Worm (Caenorhabditis elegans) whole organism, L1 larva: ENCODE measurements around the gene lrch-1.

Source experiments
- ceh-82 ChIP-seq, 3 experiments: fragments of 150-350 bp in 1 of 3; sonication (generic microtip) in 2 of 3; optimal IDR thresholded peaks; 2 replicates each; lab custom pipeline; 2014 to 2017; ENCODE audit warnings: missing biosample characterization in 3 of 3, missing genetic modification characterization in 3 of 3
- lin-13 ChIP-seq: fragments of 150-350 bp; optimal IDR thresholded peaks from 2 replicates; lab custom pipeline; 2014; ENCODE audit warnings: missing biosample characterization, missing genetic modification reagents, missing genetic modification characterization
- lin-39 ChIP-seq: fragments of 150-350 bp; optimal IDR thresholded peaks from 2 replicates; lab custom pipeline; 2014; ENCODE audit warnings: missing biosample characterization, missing genetic modification reagents, missing genetic modification characterization
- lsy-2 ChIP-seq, 2 experiments: fragments of 150-350 bp; optimal IDR thresholded peaks; 2 replicates each; lab custom pipeline; 2014; ENCODE audit warnings: missing biosample characterization in 2 of 2, missing genetic modification characterization in 2 of 2
- mdl-1 ChIP-seq, 2 experiments: fragments of 150-350 bp; optimal IDR thresholded peaks; 2 replicates each; lab custom pipeline; 2014 to 2017; ENCODE audit warnings: missing biosample characterization in 2 of 2, missing genetic modification characterization in 2 of 2, inconsistent platforms in 1 of 2
- nhr-12 ChIP-seq: sonication (generic microtip); optimal IDR thresholded peaks from 2 replicates; lab custom pipeline; 2017; ENCODE audit warnings: missing biosample characterization, missing genetic modification characterization
- skn-1 ChIP-seq: fragments of 150-350 bp; optimal IDR thresholded peaks from 2 replicates; lab custom pipeline; 2014; ENCODE audit warnings: missing biosample characterization, missing genetic modification characterization
- sptf-1 ChIP-seq: fragments of 150-350 bp; optimal IDR thresholded peaks from 2 replicates; lab custom pipeline; 2014; ENCODE audit warnings: missing biosample characterization, missing genetic modification characterization
- sup-37 ChIP-seq: fragments of 200-800 bp; sonication (Bioruptor generic); optimal IDR thresholded peaks from 2 replicates; lab custom pipeline; 2018; ENCODE audit warnings: mild to moderate bottlenecking, missing genetic modification characterization, missing compliant biosample characterization

DNA sequence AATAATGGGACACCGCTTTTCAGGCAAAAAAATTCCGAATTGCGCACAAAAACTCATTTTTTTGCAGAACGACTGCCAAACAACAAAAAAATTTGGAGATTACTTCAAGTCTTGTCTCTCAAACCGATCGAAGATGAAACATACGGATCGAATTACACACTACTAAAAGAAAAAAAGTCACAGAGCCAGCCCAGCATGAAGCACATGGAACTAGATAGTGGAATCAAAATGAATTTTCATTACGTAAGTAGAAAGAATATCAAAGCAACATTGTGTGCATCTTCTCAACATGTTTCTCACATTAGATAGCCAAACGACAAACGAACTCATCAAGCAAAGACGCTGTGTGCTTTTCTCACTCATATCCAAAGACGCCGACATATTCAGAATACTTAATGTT is 4.6 kb upstream of the lrch-1 start:
- TF ChIP-seq mdl-1 (tag; optimal IDR thresholded peaks at IDR 0.05; lab: Kevin White, UChicago): no peak
- TF ChIP-seq sup-37 (GFP tag; lab: Kevin White, UChicago): no peak
- no peak for TF ChIP-seq lin-39 (tag; lab: Kevin White, UChicago)
- no peak for TF ChIP-seq lin-13
- no peak for TF ChIP-seq lsy-2 (tag; optimal IDR thresholded peaks at IDR 0.05; lab: Kevin White, UChicago)
- TF ChIP-seq ceh-82 (tag; optimal IDR thresholded peaks at IDR 0.05; lab: Kevin White, UChicago): no peak
- no peak for TF ChIP-seq skn-1 (tag; lab: Kevin White, UChicago)
- no peak for TF ChIP-seq nhr-12 (tag; lab: Kevin White, UChicago)
- no peak for TF ChIP-seq sptf-1 (tag; lab: Kevin White, UChicago)
